Fruit fly (Drosophila melanogaster): ENCODE measurements around the gene CG14662.

Gene CG14662

dm6 chr3R:5016280-5016679 is 32.2 kb upstream of the CG14662 start (continued):
- TF ChIP-seq CG18599 (GFP tag; optimal IDR thresholded peaks at IDR 0.05) (peak; percentile 25), CG1024 (GFP tag; IDR thresholded peaks at IDR 0.05) (no peak), zen2 (GFP tag; IDR thresholded peaks at IDR 0.05; ENCODE audit: partially characterized antibody) (no peak), bbx (GFP tag; IDR thresholded peaks at IDR 0.05; ENCODE audit: partially characterized antibody) (no peak), Jarid2 (GFP tag; optimal IDR thresholded peaks at IDR 0.05) (no peak), dpn (GFP tag; optimal IDR thresholded peaks at IDR 0.05) (no peak), gt (GFP tag; IDR thresholded peaks at IDR 0.05) (no peak), fu2 (GFP tag; optimal IDR thresholded peaks at IDR 0.05) (no peak), MTF-1 (GFP tag; optimal IDR thresholded peaks at IDR 0.05; ENCODE audit: borderline replicate concordance) (no peak), Stat92E (GFP tag; optimal IDR thresholded peaks at IDR 0.05) (no peak), CG16815 (GFP tag; optimal IDR thresholded peaks at IDR 0.05) (no peak), Six4 (GFP tag; optimal IDR thresholded peaks at IDR 0.05) (no peak), Atf3 (GFP tag; optimal IDR thresholded peaks at IDR 0.05) (no peak), CG15479 (GFP tag; optimal IDR thresholded peaks at IDR 0.05) (no peak), ro (GFP tag; IDR thresholded peaks at IDR 0.05) (no peak), CrebB (tag; optimal IDR thresholded peaks at IDR 0.05) (no peak), CG12391 (tag; optimal IDR thresholded peaks at IDR 0.05) (peak; percentile 24), vfl (GFP tag; optimal IDR thresholded peaks at IDR 0.05) (no peak), CG11456 (GFP tag; IDR thresholded peaks at IDR 0.05) (0 out of 3 replicates have a peak, but pooled peaks have one; percentile 17), odd (GFP tag; optimal IDR thresholded peaks at IDR 0.05) (peak; percentile 27), Adf1 (GFP tag; IDR thresholded peaks at IDR 0.05) (no peak), Kr (GFP tag; optimal IDR thresholded peaks at IDR 0.05) (peak; percentile 60), Lhr (GFP tag; optimal IDR thresholded peaks at IDR 0.05) (no peak), CG2116 (GFP tag; optimal IDR thresholded peaks at IDR 0.05) (peak; percentile 11), CG18262 (tag; optimal IDR thresholded peaks at IDR 0.05) (peak; percentile 6), Hr51 (GFP tag; optimal IDR thresholded peaks at IDR 0.05) (peak in 1 of 2 experiments; percentile 1), pfk (GFP tag; optimal IDR thresholded peaks at IDR 0.05) (no peak), bowl (GFP tag; IDR thresholded peaks at IDR 0.05) (no peak), sd (tag; optimal IDR thresholded peaks at IDR 0.05) (no peak), h (optimal IDR thresholded peaks at IDR 0.05) (no peak), gro (GFP tag; optimal IDR thresholded peaks at IDR 0.05) (no peak), vnd (GFP tag; IDR thresholded peaks at IDR 0.05; ENCODE audit: partially characterized antibody) (no peak), en (GFP tag; optimal IDR thresholded peaks at IDR 0.05) (no peak), NfI (GFP tag; optimal IDR thresholded peaks at IDR 0.05) (no peak), CG16779 (GFP tag; IDR thresholded peaks at IDR 0.05) (no peak), danr (GFP tag; IDR thresholded peaks at IDR 0.05) (no peak), Hr78 (GFP tag; optimal IDR thresholded peaks at IDR 0.05) (no peak), cato (GFP tag; optimal IDR thresholded peaks at IDR 0.05; ENCODE audit: borderline replicate concordance) (no peak), CG34224 (GFP tag; IDR thresholded peaks at IDR 0.05; ENCODE audit: partially characterized antibody) (no peak), aop (GFP tag; IDR thresholded peaks at IDR 0.05) (no peak), CG10147 (GFP tag; optimal IDR thresholded peaks at IDR 0.05) (no peak), kni (GFP tag; optimal IDR thresholded peaks at IDR 0.05) (no peak), p53 (GFP tag; optimal IDR thresholded peaks at IDR 0.05) (no peak), CG10366 (GFP tag; IDR thresholded peaks at IDR 0.05) (no peak), CG13424 (tag; optimal IDR thresholded peaks at IDR 0.05) (no peak), yki (optimal IDR thresholded peaks at IDR 0.05) (no peak), E2f2 (GFP tag; IDR thresholded peaks at IDR 0.05) (0 out of 2 replicates have a peak, but pooled peaks have one; percentile 13), CG10274 (GFP tag; optimal IDR thresholded peaks at IDR 0.05) (no peak), amos (GFP tag; IDR thresholded peaks at IDR 0.05; ENCODE audit: partially characterized antibody) (no peak), CG17802 (tag; optimal IDR thresholded peaks at IDR 0.05) (no peak), trh (GFP tag; optimal IDR thresholded peaks at IDR 0.05) (no peak)
